Fruit fly (Drosophila melanogaster) whole organism, embryonic: ENCODE results near the gene CG7556.

ENCODE experiments used
- Atf3 ChIP-seq: fragments of 200-800 bp; sonication (Bioruptor generic); optimal IDR thresholded peaks from 3 replicates; lab custom pipeline; 2016; ENCODE audit warnings: missing biosample characterization, missing genetic modification characterization
- CG10274 ChIP-seq: fragments of 200-800 bp; sonication (Bioruptor generic); optimal IDR thresholded peaks from 3 replicates; lab custom pipeline; 2017; ENCODE audit warnings: missing biosample characterization, mild to moderate bottlenecking, missing genetic modification characterization
- CG11085 ChIP-seq: fragments of 200-800 bp; sonication (Bioruptor generic); IDR thresholded peaks from 2 replicates; pipeline ENCODE4 v1.3.6; 2022; ENCODE audit warnings: missing biosample characterization, missing genetic modification characterization
- CG12391 ChIP-seq: fragments of 200-800 bp; sonication (Bioruptor generic); optimal IDR thresholded peaks from 3 replicates; lab custom pipeline; 2018; ENCODE audit warnings: missing biosample characterization, mild to moderate bottlenecking, missing genetic modification characterization, moderate library complexity
- CG13424 ChIP-seq: fragments of 200-800 bp; sonication (Bioruptor generic); optimal IDR thresholded peaks from 2 replicates; lab custom pipeline; 2019; ENCODE audit warnings: missing biosample characterization, mild to moderate bottlenecking, missing genetic modification characterization, moderate library complexity
- CG17328 ChIP-seq: fragments of 200-800 bp; sonication (Bioruptor generic); IDR thresholded peaks from 2 replicates; pipeline ENCODE4 v1.3.6; 2022; ENCODE audit warnings: missing biosample characterization, missing genetic modification characterization
- CG17829 ChIP-seq: fragments of 200-800 bp; optimal IDR thresholded peaks from 2 replicates; lab custom pipeline; 2019; ENCODE audit warnings: missing biosample characterization, mild to moderate bottlenecking, missing genetic modification characterization, moderate library complexity
- CG2129 ChIP-seq: fragments of 200-800 bp; sonication (Bioruptor generic); IDR thresholded peaks from 2 replicates; pipeline ENCODE4 v1.3.6; 2022; ENCODE audit warnings: missing biosample characterization, missing genetic modification characterization; ENCODE audit not compliant: partially characterized antibody
- CG30431 ChIP-seq: fragments of 200-800 bp; sonication (Bioruptor generic); optimal IDR thresholded peaks from 2 replicates; lab custom pipeline; 2017; ENCODE audit warnings: missing biosample characterization, missing genetic modification characterization
- CG31365 ChIP-seq: fragments of 200-800 bp; sonication (Bioruptor generic); optimal IDR thresholded peaks from 2 replicates; lab custom pipeline; 2018; ENCODE audit warnings: missing biosample characterization, mild to moderate bottlenecking, missing genetic modification characterization
- CG3847 ChIP-seq: fragments of 200-800 bp; sonication (Bioruptor generic); IDR thresholded peaks from 2 replicates; pipeline ENCODE4 v1.3.6; 2022; ENCODE audit warnings: missing biosample characterization, missing genetic modification characterization
- CG43689 ChIP-seq: fragments of 200-800 bp; sonication (Bioruptor generic); IDR thresholded peaks from 2 replicates; pipeline ENCODE4 v1.3.6; 2022; ENCODE audit warnings: missing biosample characterization, missing genetic modification characterization
- CG6683 ChIP-seq: fragments of 200-800 bp; sonication (Bioruptor generic); optimal IDR thresholded peaks from 2 replicates; lab custom pipeline; 2017; ENCODE audit warnings: missing biosample characterization, mild to moderate bottlenecking, missing genetic modification characterization, missing genetic modification reagents
- CG8290 ChIP-seq, 3 experiments: fragments of 200-800 bp; sonication (Bioruptor generic); optimal IDR thresholded peaks; 2 replicates each; lab custom pipeline; 2016 to 2019; ENCODE audit warnings: missing biosample characterization in 3 of 3, missing genetic modification characterization in 3 of 3, mild to moderate bottlenecking in 2 of 3, moderate library complexity in 1 of 3
- CG9437 ChIP-seq: fragments of 200-800 bp; sonication (Bioruptor generic); optimal IDR thresholded peaks from 2 replicates; lab custom pipeline; 2018; ENCODE audit warnings: missing biosample characterization, mild to moderate bottlenecking, missing genetic modification characterization
- CG9727 ChIP-seq: fragments of 200-800 bp; sonication (Bioruptor generic); optimal IDR thresholded peaks from 3 replicates; lab custom pipeline; 2017; ENCODE audit warnings: missing biosample characterization, mild to moderate bottlenecking, missing genetic modification characterization
- CTCF ChIP-seq: fragments of 200-800 bp; sonication (Bioruptor generic); optimal IDR thresholded peaks from 2 replicates; lab custom pipeline; 2017; ENCODE audit warnings: missing biosample characterization, mild to moderate bottlenecking, missing genetic modification characterization, moderate library complexity
- Eip74EF ChIP-seq, 2 experiments: fragments of 200-800 bp in 1 of 2; fragments of >200 bp in 1 of 2; sonication (Bioruptor generic) in 1 of 2; optimal IDR thresholded peaks; 2 replicates each; lab custom pipeline; 2017 to 2019; ENCODE audit warnings: missing biosample characterization in 2 of 2, missing genetic modification characterization in 2 of 2, mild to moderate bottlenecking in 1 of 2, moderate library complexity in 1 of 2
- GATAe ChIP-seq: fragments of 200-800 bp; sonication (Bioruptor generic); conservative IDR thresholded peaks from 2 replicates; pipeline ENCODE4 v1.3.6; 2022; ENCODE audit warnings: missing biosample characterization, missing genetic modification characterization
- HLH4C ChIP-seq: fragments of 200-800 bp; sonication (Bioruptor generic); IDR thresholded peaks from 3 replicates; pipeline ENCODE4 v1.3.6; 2022; ENCODE audit warnings: missing biosample characterization, missing genetic modification characterization; ENCODE audit not compliant: partially characterized antibody
- Hr3 ChIP-seq: fragments of 200-800 bp; sonication (Bioruptor generic); optimal IDR thresholded peaks from 3 replicates; lab custom pipeline; 2016; ENCODE audit warnings: missing biosample characterization, missing genetic modification characterization
- PHDP ChIP-seq: fragments of 200-800 bp; sonication (Bioruptor generic); optimal IDR thresholded peaks from 3 replicates; lab custom pipeline; 2018; ENCODE audit warnings: missing biosample characterization, mild to moderate bottlenecking, missing genetic modification characterization, moderate library complexity
- Scr ChIP-seq: fragments of 200-800 bp; sonication (Bioruptor generic); IDR thresholded peaks from 2 replicates; pipeline ENCODE4 v1.3.6; 2022; ENCODE audit warnings: missing biosample characterization, missing genetic modification characterization; ENCODE audit not compliant: partially characterized antibody
- Ssrp ChIP-seq: fragments of 200-800 bp; sonication (Bioruptor generic); optimal IDR thresholded peaks from 2 replicates; lab custom pipeline; 2018; ENCODE audit warnings: missing biosample characterization, mild to moderate bottlenecking, missing genetic modification characterization, moderate library complexity
- abd-A ChIP-seq: fragments of 200-800 bp; sonication (Bioruptor generic); optimal IDR thresholded peaks from 3 replicates; lab custom pipeline; 2019; ENCODE audit warnings: missing biosample characterization, mild to moderate bottlenecking, missing genetic modification characterization, moderate library complexity
- ac ChIP-seq: fragments of 200-800 bp; sonication (Bioruptor generic); optimal IDR thresholded peaks from 3 replicates; lab custom pipeline; 2017; ENCODE audit warnings: missing biosample characterization, mild to moderate bottlenecking, missing genetic modification characterization
- bowl ChIP-seq: fragments of 200-800 bp; sonication (Bioruptor generic); IDR thresholded peaks from 2 replicates; pipeline ENCODE4 v1.3.6; 2022; ENCODE audit warnings: missing biosample characterization, missing genetic modification characterization
- chm ChIP-seq: fragments of 200-800 bp; sonication (Bioruptor generic); IDR thresholded peaks from 2 replicates; pipeline ENCODE4 v1.3.6; 2022; ENCODE audit warnings: missing biosample characterization, missing genetic modification characterization
- dmrt11E ChIP-seq: fragments of 200-800 bp; sonication (Bioruptor generic); optimal IDR thresholded peaks from 3 replicates; lab custom pipeline; 2018; ENCODE audit warnings: missing biosample characterization, mild to moderate bottlenecking, missing genetic modification characterization, moderate library complexity
- dmrt99B ChIP-seq: fragments of 200-800 bp; sonication (Bioruptor generic); optimal IDR thresholded peaks from 2 replicates; lab custom pipeline; 2018; ENCODE audit warnings: missing biosample characterization, mild to moderate bottlenecking, missing genetic modification characterization, moderate library complexity
- ems ChIP-seq: fragments of 200-800 bp; sonication (Bioruptor generic); optimal IDR thresholded peaks from 3 replicates; lab custom pipeline; 2016; ENCODE audit warnings: missing biosample characterization, missing genetic modification characterization
- en ChIP-seq: fragments of 200-800 bp; sonication (Bioruptor generic); optimal IDR thresholded peaks from 2 replicates; lab custom pipeline; 2016; ENCODE audit warnings: missing biosample characterization, missing genetic modification characterization
- ewg ChIP-seq: fragments of 200-800 bp; sonication (Bioruptor generic); optimal IDR thresholded peaks from 3 replicates; lab custom pipeline; 2017; ENCODE audit warnings: mild to moderate bottlenecking, missing biosample characterization, missing genetic modification reagents, missing genetic modification characterization
- gcm ChIP-seq: fragments of 200-800 bp; sonication (Bioruptor generic); optimal IDR thresholded peaks from 2 replicates; lab custom pipeline; 2019; ENCODE audit warnings: missing biosample characterization, mild to moderate bottlenecking, missing genetic modification characterization, moderate library complexity
- gcm2 ChIP-seq: fragments of 200-800 bp; sonication (Bioruptor generic); optimal IDR thresholded peaks from 2 replicates; lab custom pipeline; 2016; ENCODE audit warnings: missing biosample characterization, missing genetic modification characterization
- grau ChIP-seq: fragments of 200-800 bp; optimal IDR thresholded peaks from 3 replicates; lab custom pipeline; 2019; ENCODE audit warnings: missing biosample characterization, mild to moderate bottlenecking, missing genetic modification characterization, moderate library complexity
- h ChIP-seq: fragments of >200 bp; optimal IDR thresholded peaks from 2 replicates; lab custom pipeline; 2017
- kay ChIP-seq: fragments of 200-800 bp; sonication (Bioruptor generic); optimal IDR thresholded peaks from 2 replicates; lab custom pipeline; 2016; ENCODE audit warnings: missing biosample characterization, missing genetic modification characterization
- knrl ChIP-seq: fragments of 200-800 bp; sonication (Bioruptor generic); IDR thresholded peaks from 3 replicates; pipeline ENCODE4 v1.3.6; 2022; ENCODE audit warnings: missing biosample characterization, missing genetic modification characterization; ENCODE audit not compliant: partially characterized antibody
- mam ChIP-seq: fragments of 200-800 bp; sonication (Bioruptor generic); optimal IDR thresholded peaks from 3 replicates; lab custom pipeline; 2016; ENCODE audit warnings: missing biosample characterization, missing genetic modification characterization
- oc ChIP-seq: fragments of 200-800 bp; sonication (Bioruptor generic); optimal IDR thresholded peaks from 2 replicates; lab custom pipeline; 2018; ENCODE audit warnings: missing biosample characterization, mild to moderate bottlenecking, missing genetic modification characterization, moderate library complexity
- org-1 ChIP-seq: fragments of 200-800 bp; sonication (Bioruptor generic); optimal IDR thresholded peaks from 2 replicates; lab custom pipeline; 2017; ENCODE audit warnings: missing biosample characterization, missing genetic modification characterization
- sens ChIP-seq: fragments of 200-800 bp; sonication (Bioruptor generic); peaks from one replicate; lab custom pipeline; 2016; ENCODE audit warnings: missing biosample characterization, missing genetic modification characterization
- seq ChIP-seq: fragments of 200-800 bp; sonication (Bioruptor generic); IDR thresholded peaks from 2 replicates; pipeline ENCODE4 v1.3.6; 2022; ENCODE audit warnings: missing biosample characterization, missing genetic modification characterization
- slou ChIP-seq: fragments of 200-800 bp; sonication (Bioruptor generic); optimal IDR thresholded peaks from 3 replicates; lab custom pipeline; 2016; ENCODE audit warnings: missing biosample characterization, missing genetic modification characterization
- sna ChIP-seq: fragments of 200-800 bp; sonication (Bioruptor generic); IDR thresholded peaks from 2 replicates; pipeline ENCODE4 v1.3.6; 2022; ENCODE audit warnings: missing biosample characterization, missing genetic modification characterization; ENCODE audit not compliant: partially characterized antibody
- ssp ChIP-seq: fragments of 200-800 bp; sonication (Bioruptor generic); IDR thresholded peaks from 2 replicates; pipeline ENCODE4 v1.3.6; 2022; ENCODE audit warnings: missing biosample characterization, missing genetic modification characterization
- trh ChIP-seq: fragments of 200-800 bp; sonication (Bioruptor generic); optimal IDR thresholded peaks from 2 replicates; lab custom pipeline; 2016; ENCODE audit warnings: missing biosample characterization, missing genetic modification characterization
- ttk ChIP-seq: fragments of 200-800 bp; sonication (Bioruptor generic); IDR thresholded peaks from 2 replicates; pipeline ENCODE4 v2.1.2; 2022; ENCODE audit warnings: missing biosample characterization, missing genetic modification characterization
- yki ChIP-seq: fragments of >200 bp; optimal IDR thresholded peaks from 3 replicates; lab custom pipeline; 2018

CG7556 gene

dm6 chrX:19224580-19225303 lies 45.1 kb upstream of the CG7556 start (continued):
- TF ChIP-seq ssp (GFP tag; lab: Robert Waterston, UW) (no peak), Hr3 (GFP tag; lab: Kevin White, UChicago) (peak; percentile 37), sens (peak; percentile 46), chm (GFP tag; lab: Robert Waterston, UW) (no peak), ac (GFP tag; lab: Kevin White, UChicago) (no peak), CG10274 (no peak), oc (tag; lab: Kevin White, UChicago) (peak; percentile 12), CG12391 (tag; lab: Kevin White, UChicago) (peak; percentile 53), CG30431 (no peak), HLH4C (GFP tag; lab: Robert Waterston, UW) (no peak), dmrt99B (peak; percentile 70), org-1 (no peak), Atf3 (GFP tag; lab: Kevin White, UChicago) (no peak), Scr (GFP tag; lab: Robert Waterston, UW) (no peak), en (GFP tag; lab: Kevin White, UChicago) (no peak), CTCF (peak; percentile 3), CG2129 (no peak), CG9437 (peak; percentile 73), CG8290 (GFP tag; optimal IDR thresholded peaks at IDR 0.05; lab: Kevin White, UChicago) (no peak), CG8290 (tag; optimal IDR thresholded peaks at IDR 0.05; lab: Kevin White, UChicago) (no peak), CG17829 (tag; lab: Kevin White, UChicago) (peak; percentile 47), sna (GFP tag; lab: Robert Waterston, UW) (no peak), Ssrp (tag; lab: Kevin White, UChicago) (peak; percentile 52), CG3847 (GFP tag; lab: Robert Waterston, UW) (no peak), h (lab: Kevin White, UChicago) (no peak), CG9727 (GFP tag; lab: Kevin White, UChicago) (peak; percentile 65), PHDP (tag; lab: Kevin White, UChicago) (peak; percentile 38), gcm2 (GFP tag; lab: Kevin White, UChicago) (no peak), mam (GFP tag; lab: Kevin White, UChicago) (no peak), ttk (no peak), knrl (GFP tag; lab: Robert Waterston, UW) (no peak), Eip74EF (GFP tag; optimal IDR thresholded peaks at IDR 0.05; lab: Kevin White, UChicago) (peak in 1 of 2 experiments; percentile 22), CG13424 (tag; lab: Kevin White, UChicago) (peak; percentile 38), CG6683 (GFP tag; lab: Kevin White, UChicago) (no peak), grau (tag; lab: Kevin White, UChicago) (peak; percentile 56), ewg (GFP tag; lab: Kevin White, UChicago) (peak; percentile 14), gcm (GFP tag; lab: Kevin White, UChicago) (peak; percentile 8), trh (GFP tag; lab: Kevin White, UChicago) (no peak), abd-A (tag; lab: Kevin White, UChicago) (no peak), yki (lab: Kevin White, UChicago) (no peak), bowl (GFP tag; lab: Robert Waterston, UW) (no peak), CG43689 (GFP tag; lab: Robert Waterston, UW) (no peak), kay (GFP tag; lab: Kevin White, UChicago) (no peak), CG31365 (tag; lab: Kevin White, UChicago) (no peak), GATAe (GFP tag; lab: Robert Waterston, UW) (no peak), dmrt11E (tag; lab: Kevin White, UChicago) (peak; percentile 52), CG11085 (GFP tag; lab: Robert Waterston, UW) (no peak), ems (GFP tag; lab: Kevin White, UChicago) (no peak), CG17328 (GFP tag; lab: Robert Waterston, UW) (no peak), slou (GFP tag; lab: Kevin White, UChicago) (no peak), seq (GFP tag; lab: Robert Waterston, UW) (no peak)
